Worm (Caenorhabditis elegans) whole organism, mixed stage, embryonic: ENCODE measurements around the gene F12D9.2.

Experiments
- nhr-237 ChIP-seq: fragments of 150-350 bp; optimal IDR thresholded peaks from 2 replicates; lab custom pipeline; 2014; ENCODE audit warnings: missing biosample characterization, missing genetic modification characterization
- unc-62 ChIP-seq: fragments of 150-350 bp; optimal IDR thresholded peaks from 2 replicates; lab custom pipeline; 2014; ENCODE audit warnings: missing biosample characterization, missing genetic modification reagents, missing genetic modification characterization

ce11 chrX:8605005-8605404 lies 41.9 kb downstream of the F12D9.2 start, which contains the start of the genes H35N09.2 and H35N09.1:
- TF ChIP-seq unc-62 (no peak), nhr-237 (no peak)
